Worm (Caenorhabditis elegans): ENCODE data around the gene K11D12.8.

The K11D12.8 gene

ce11 chrV:5049333-5049942 lies 8.6 kb upstream of the K11D12.8 start, which contains the start of the genes pqn-51 and K11D12.14 (continued):
- TF ChIP-seq attf-3 (GFP tag; conservative IDR thresholded peaks at IDR 0.05) (peak; percentile 71), nhr-80 (tag; optimal IDR thresholded peaks at IDR 0.05) (peak; percentile 79), nfya-1 (tag; optimal IDR thresholded peaks at IDR 0.05; ENCODE audit: borderline replicate concordance, insufficient read depth) (no peak), rcor-1 (GFP tag; IDR thresholded peaks at IDR 0.05) (peak; percentile 93), lag-1 (GFP tag; IDR thresholded peaks at IDR 0.05) (no peak), dox-1 (GFP tag; IDR thresholded peaks at IDR 0.05) (peak; percentile 97), let-526 (GFP tag; IDR thresholded peaks at IDR 0.05) (no peak), nfyb-1 (GFP tag; IDR thresholded peaks at IDR 0.05) (peak; percentile 98), nhr-179 (tag; optimal IDR thresholded peaks at IDR 0.05) (no peak), lsl-1 (GFP tag; optimal IDR thresholded peaks at IDR 0.05) (peak; percentile 55), Y53F4B.3 (GFP tag; IDR thresholded peaks at IDR 0.05) (no peak), egl-18 (GFP tag; IDR thresholded peaks at IDR 0.05) (peak; percentile 71; the same call in 1 of the 2 replicates), zim-3 (tag; optimal IDR thresholded peaks at IDR 0.05) (no peak), ceh-58 (GFP tag; IDR thresholded peaks at IDR 0.05) (no peak), C17E4.6 (GFP tag; IDR thresholded peaks at IDR 0.05) (0 out of 2 replicates have a peak, but pooled peaks have one; percentile 32), tbx-9 (tag; optimal IDR thresholded peaks at IDR 0.05; ENCODE audit: borderline replicate concordance) (no peak), F10E7.11 (tag; optimal IDR thresholded peaks at IDR 0.05) (no peak), let-607 (tag; optimal IDR thresholded peaks at IDR 0.05) (peak; percentile 77 to 91), akir-1 (GFP tag; optimal IDR thresholded peaks at IDR 0.05) (no peak), atf-7 (tag; optimal IDR thresholded peaks at IDR 0.05) (peak; percentile 99), K11D2.4 (GFP tag; IDR thresholded peaks at IDR 0.05) (peak; percentile 94), rpc-1 (optimal IDR thresholded peaks at IDR 0.05) (no peak), rpc-1 (tag; optimal IDR thresholded peaks at IDR 0.05) (no peak), hlh-26 (GFP tag; conservative IDR thresholded peaks at IDR 0.05) (no peak), Y95B8A.8 (GFP tag; IDR thresholded peaks at IDR 0.05) (peak; percentile 57; the same call in 1 of the 2 replicates), mcd-1 (GFP tag; IDR thresholded peaks at IDR 0.05) (peak; percentile 96), lir-1 (GFP tag; conservative IDR thresholded peaks at IDR 0.05) (peak; percentile 62; the same call in 1 of the 2 replicates), nhr-90 (tag; optimal IDR thresholded peaks at IDR 0.05) (peak; percentile 8), xnd-1 (tag; optimal IDR thresholded peaks at IDR 0.05) (peak; percentile 45), pbrm-1 (GFP tag; IDR thresholded peaks at IDR 0.05) (peak; percentile 88), aptf-3 (GFP tag; IDR thresholded peaks at IDR 0.05) (no peak), ceh-100 (GFP tag; IDR thresholded peaks at IDR 0.05) (peak; percentile 92), F37B4.10 (GFP tag; IDR thresholded peaks at IDR 0.05) (0 out of 2 replicates have a peak, but pooled peaks have one; percentile 6), snpc-4 (GFP tag; optimal IDR thresholded peaks at IDR 0.05) (no peak), snpc-4 (tag; optimal IDR thresholded peaks at IDR 0.05) (peak in 3 of 4 experiments; percentile 21 to 71 (median 68)), nhr-27 (tag; optimal IDR thresholded peaks at IDR 0.05) (no peak), F57A8.1 (GFP tag; optimal IDR thresholded peaks at IDR 0.05) (no peak), him-1 (tag; optimal IDR thresholded peaks at IDR 0.05) (no peak), dpff-1 (tag; optimal IDR thresholded peaks at IDR 0.05) (no peak), mes-4 (tag; optimal IDR thresholded peaks at IDR 0.05) (no peak), mel-28 (tag; optimal IDR thresholded peaks at IDR 0.05; ENCODE audit: borderline replicate concordance) (no peak), lin-54 (GFP tag; optimal IDR thresholded peaks at IDR 0.05) (peak; percentile 91), F57C9.4 (tag; optimal IDR thresholded peaks at IDR 0.05) (no peak), cebp-1 (GFP tag; IDR thresholded peaks at IDR 0.05) (peak; percentile 90), cebp-1 (tag; optimal IDR thresholded peaks at IDR 0.05) (peak; percentile 97), lin-35 (GFP tag; optimal IDR thresholded peaks at IDR 0.05) (peak in 2 of 3 experiments; percentile 34 to 90), die-1 (tag; optimal IDR thresholded peaks at IDR 0.05) (no peak), F52B5.7 (tag; optimal IDR thresholded peaks at IDR 0.05) (no peak), C06A6.2 (GFP tag; conservative IDR thresholded peaks at IDR 0.05) (peak; percentile 92)

Measured in whole organism, young adult.